Worm (Caenorhabditis elegans) whole organism, L4/young adult: ENCODE data around the gene lmd-4.
"Not testable (repeated sequence)": the region's sequence is repeated elsewhere in the genome, so short reads cannot be mapped to it uniquely, and the experiment has no call there.

ENCODE experiments used
- W03F9.2 ChIP-seq: fragments of 150-350 bp; optimal IDR thresholded peaks from 2 replicates; lab custom pipeline; 2014; ENCODE audit warnings: missing biosample characterization, missing genetic modification characterization
- dao-5 ChIP-seq: sonication (generic microtip); optimal IDR thresholded peaks from 2 replicates; lab custom pipeline; 2016; ENCODE audit warnings: missing genotype, missing genetic modification characterization, moderate library complexity, missing compliant biosample characterization
- him-1 ChIP-seq: sonication (generic microtip); optimal IDR thresholded peaks from 2 replicates; lab custom pipeline; 2016; ENCODE audit warnings: missing genotype, missing genetic modification reagents, missing genetic modification characterization, missing compliant biosample characterization

Gene lmd-4

DNA sequence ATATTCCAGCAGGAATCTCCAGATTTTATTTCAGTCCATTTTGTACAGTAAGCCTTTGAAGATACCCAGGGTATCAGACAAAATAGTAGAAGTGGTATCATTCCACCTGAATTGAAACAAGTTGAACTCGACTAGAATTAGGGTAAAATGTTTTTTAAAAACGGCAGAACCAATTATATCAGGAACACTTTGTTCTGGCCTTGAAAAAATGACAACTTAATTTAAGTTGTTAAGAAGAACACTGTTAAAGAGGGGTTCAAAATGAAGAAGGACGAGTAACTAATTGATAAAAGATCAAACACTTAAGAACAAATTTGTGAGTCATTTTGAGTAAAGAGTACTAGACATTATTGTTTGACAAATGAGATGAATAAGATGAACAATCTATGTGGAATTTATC is at the start of gene lmd-4:
TSS of gene lmd-4 (minus strand) at position 101 of the 400 bp plus-strand sequence.
- TF ChIP-seq him-1 (tag; lab: Kevin White, UChicago), result no peak
- no peak for TF ChIP-seq dao-5 (tag; lab: Kevin White, UChicago)
- TF ChIP-seq W03F9.2 (tag; lab: Kevin White, UChicago), result no peak

DNA sequence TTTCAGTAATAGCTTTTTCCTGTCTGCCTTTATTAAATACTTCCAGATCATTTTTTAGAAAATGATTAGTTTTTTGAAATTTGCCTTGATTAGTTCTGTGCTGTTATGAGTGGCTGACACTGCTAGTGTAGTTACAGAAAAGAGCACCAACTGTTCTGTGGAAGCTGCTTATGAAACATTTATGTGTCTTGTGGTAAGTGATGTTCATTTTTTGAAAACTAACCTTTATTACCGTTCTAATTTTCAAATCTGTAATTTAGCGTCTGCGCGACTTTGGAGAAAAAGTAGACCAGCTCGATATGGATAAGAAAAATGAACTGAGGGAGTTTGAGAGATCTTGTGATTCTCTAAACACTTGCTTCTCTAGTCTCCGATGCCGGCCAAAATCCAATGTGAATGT is 48.8 kb upstream of the lmd-4 start, which contains the start of gene srj-14:
TSS of gene srj-14 (plus strand) at position 131 of the 400 bp plus-strand sequence.
- no peak for TF ChIP-seq dao-5 (tag; lab: Kevin White, UChicago)

DNA sequence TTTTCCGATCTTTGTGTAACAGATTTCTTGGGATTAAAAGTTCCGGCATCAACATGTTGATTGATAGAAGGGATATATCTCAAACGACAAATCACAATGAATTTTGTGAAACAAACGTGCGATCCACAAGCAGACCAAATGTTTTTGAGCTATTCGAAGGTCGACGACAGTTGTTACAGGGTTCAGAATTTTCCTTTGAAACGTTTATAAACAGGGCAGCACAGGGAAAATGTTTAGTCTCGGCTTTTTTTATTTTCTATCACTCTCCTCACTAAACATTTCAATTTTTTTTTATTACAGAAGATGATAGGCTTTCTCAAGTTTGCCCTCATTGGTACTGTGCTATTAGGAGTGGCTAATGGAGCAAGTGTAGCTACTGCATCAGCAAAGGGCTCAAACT is 44.1 kb upstream of the lmd-4 start, which contains the start of gene exc-13:
TSS of gene exc-13 (plus strand) at position 301 of the 400 bp plus-strand sequence.
- TF ChIP-seq him-1 (tag; lab: Kevin White, UChicago) (no peak), dao-5 (tag; lab: Kevin White, UChicago) (no peak), W03F9.2 (tag; lab: Kevin White, UChicago) (no peak)

DNA sequence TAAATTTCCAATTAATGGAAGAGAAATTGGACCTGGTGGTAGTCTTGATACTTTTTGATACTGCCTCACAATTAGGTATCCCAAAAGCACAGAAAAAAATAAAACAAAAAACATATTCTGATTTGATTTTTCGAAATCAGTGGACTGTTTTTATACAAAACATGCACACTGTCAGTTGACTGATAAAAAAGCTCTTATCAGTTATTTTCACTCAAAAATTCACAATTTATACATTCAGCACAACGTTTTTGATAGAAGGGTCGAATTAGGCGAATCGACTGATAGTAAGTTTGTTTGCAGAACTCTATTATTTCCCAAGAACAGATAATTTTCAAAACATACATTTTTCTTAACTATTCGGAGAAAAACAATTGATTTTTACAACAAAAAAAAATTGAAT is 43.2 kb upstream of the lmd-4 start, which contains the start of gene cyp-35A2:
TSS of gene cyp-35A2 (minus strand) at position 124 of the 400 bp plus-strand sequence.
- TF ChIP-seq him-1 (tag; lab: Kevin White, UChicago) (no peak), W03F9.2 (tag; lab: Kevin White, UChicago) (no peak), dao-5 (tag; lab: Kevin White, UChicago) (no peak)

DNA sequence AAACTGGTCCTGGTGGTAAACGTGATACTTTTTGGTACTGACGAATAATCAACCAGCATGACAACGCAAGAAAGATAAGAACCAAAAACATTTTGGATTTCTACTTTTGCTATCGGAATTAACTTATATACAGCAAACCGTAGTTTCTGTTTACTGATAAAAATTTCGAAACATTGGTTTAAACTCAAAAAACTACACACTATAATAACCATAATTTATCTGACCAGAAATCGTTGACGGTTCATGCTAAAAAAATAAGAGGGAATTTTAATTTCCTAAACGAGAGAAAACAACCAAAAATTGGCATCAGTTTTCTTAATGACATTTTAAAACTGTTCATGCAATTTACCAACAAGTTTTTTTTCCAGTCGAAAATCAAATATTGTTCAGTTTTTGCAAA is 40.9 kb upstream of the lmd-4 start, which contains the start of gene cyp-35A1:
TSS of gene cyp-35A1 (minus strand) at position 101 of the 400 bp plus-strand sequence.
- TF ChIP-seq dao-5 (tag; lab: Kevin White, UChicago) (no peak), W03F9.2 (tag; lab: Kevin White, UChicago) (no peak), him-1 (tag; lab: Kevin White, UChicago) (no peak)

ce11 chrV:7357132-7357531 is 36.3 kb upstream of the lmd-4 start, which contains the start of gene C03G6.6:
TSS of gene C03G6.6 (plus strand) at chrV:7357432.
- no peak for TF ChIP-seq him-1 (tag; lab: Kevin White, UChicago)

ce11 chrV:7356684-7357083 is 35.9 kb upstream of the lmd-4 start, which contains the start of gene C03G6.21:
TSS of gene C03G6.21 (minus strand) at chrV:7356784.
- TF ChIP-seq dao-5 (tag; lab: Kevin White, UChicago) (no peak), W03F9.2 (tag; lab: Kevin White, UChicago) (no peak), him-1 (tag; lab: Kevin White, UChicago) (no peak)

ce11 chrV:7355464-7355863 is 34.7 kb upstream of the lmd-4 start, which contains the start of gene tag-293:
TSS of gene tag-293 (minus strand) at chrV:7355564.
- TF ChIP-seq dao-5 (tag; lab: Kevin White, UChicago), result no peak
- TF ChIP-seq W03F9.2 (tag; lab: Kevin White, UChicago), result no peak
- TF ChIP-seq him-1 (tag; lab: Kevin White, UChicago), result no peak

DNA sequence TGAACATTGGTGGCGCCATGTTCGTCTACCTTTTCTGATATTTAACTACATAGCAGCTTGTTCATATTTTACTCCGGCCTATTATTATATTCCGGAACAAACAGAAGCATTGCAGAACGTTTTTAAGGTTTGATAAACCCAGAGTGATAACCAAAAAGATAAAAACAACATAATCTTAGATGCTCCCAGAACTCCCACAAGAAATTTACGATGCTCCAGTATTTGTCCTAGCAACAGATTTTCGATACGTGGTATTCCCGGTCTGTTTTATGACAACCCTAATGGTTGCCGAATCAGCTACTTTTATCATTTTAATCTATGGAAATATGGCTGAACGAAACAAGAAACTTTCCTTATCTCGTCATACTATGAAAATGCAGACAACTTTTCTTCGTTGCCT is 32.8 kb upstream of the lmd-4 start:
- no peak for TF ChIP-seq dao-5 (tag; lab: Kevin White, UChicago)
- TF ChIP-seq W03F9.2 (tag; lab: Kevin White, UChicago), result no peak
- TF ChIP-seq him-1 (tag; lab: Kevin White, UChicago), result no peak

- TF ChIP-seq W03F9.2 (tag; lab: Kevin White, UChicago) (no peak), him-1 (tag; lab: Kevin White, UChicago) (no peak), dao-5 (tag; lab: Kevin White, UChicago) (no peak)
These were observed 31.6 kb upstream of the lmd-4 start, which contains the start of the genes srh-231 and srh-275 for ce11 chrV:7352186-7353053. TSS of gene srh-231 (minus strand) at chrV:7352236. TSS of gene srh-275 (plus strand) at chrV:7353003.

- no peak for TF ChIP-seq him-1 (tag; lab: Kevin White, UChicago)
- TF ChIP-seq W03F9.2 (tag; lab: Kevin White, UChicago), result no peak
- TF ChIP-seq dao-5 (tag; lab: Kevin White, UChicago), result no peak
These were observed 28.7 kb upstream of the lmd-4 start, which contains the start of gene nhr-149 for ce11 chrV:7349541-7349940. TSS of gene nhr-149 (minus strand) at chrV:7349641.

DNA sequence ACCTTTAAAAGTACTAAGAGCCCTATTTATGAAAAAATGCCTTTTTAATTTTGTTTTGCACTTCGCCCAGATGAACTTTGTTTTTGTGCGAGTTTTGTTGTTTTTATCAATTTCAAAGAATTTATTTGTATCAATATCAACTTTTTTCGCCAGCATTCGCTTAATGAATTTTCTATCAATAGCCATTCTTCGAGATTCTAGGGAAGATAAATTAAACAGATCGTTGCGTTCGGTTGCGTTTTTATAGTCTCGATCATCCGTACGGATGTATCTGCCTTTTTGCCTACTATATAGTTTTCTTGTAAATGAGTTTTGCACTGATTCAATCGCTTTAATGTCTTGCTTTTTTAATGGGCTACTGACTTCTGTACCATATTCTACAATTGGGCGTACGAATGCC is 24.7 kb upstream of the lmd-4 start, which contains the start of gene nhr-147:
TSS of gene nhr-147 (plus strand) at position 301 of the 400 bp plus-strand sequence.
- TF ChIP-seq dao-5, W03F9.2, him-1 (tag; lab: Kevin White, UChicago): not testable (repeated sequence)

DNA sequence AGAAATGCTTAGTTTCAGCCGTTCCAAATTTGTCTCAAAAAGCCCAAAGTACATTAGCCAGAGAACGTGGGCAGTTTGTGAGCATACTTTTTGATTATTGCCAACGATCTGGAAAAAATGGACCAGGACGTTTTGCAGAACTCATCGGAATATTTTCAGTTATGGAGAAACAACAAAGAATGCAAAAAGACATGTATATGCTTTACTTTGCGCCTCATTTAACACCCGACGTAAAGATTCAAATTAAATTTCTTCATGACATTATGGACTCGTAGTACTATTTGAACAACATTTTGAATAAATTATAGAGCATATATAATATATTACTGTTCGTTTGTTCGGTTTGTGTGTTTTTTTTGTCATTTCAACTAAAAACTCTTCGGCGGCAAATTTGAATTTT is 22.7 kb upstream of the lmd-4 start, which contains the start of gene srh-244:
TSS of gene srh-244 (plus strand) at position 301 of the 400 bp plus-strand sequence.
- TF ChIP-seq him-1 (tag; lab: Kevin White, UChicago) (no peak), W03F9.2 (tag; lab: Kevin White, UChicago) (no peak), dao-5 (tag; lab: Kevin White, UChicago) (no peak)
